Fruit fly (Drosophila melanogaster) ovary, adult (tissue): Measurements from ENCODE around the gene CG9626.
A peak's percentile ranks its signal among the peaks of the same experiment; 100 is the strongest.

Experiments
- CG17801 ChIP-seq: fragments of 200-800 bp; optimal IDR thresholded peaks from 2 replicates; lab custom pipeline; 2019; ENCODE audit warnings: missing biosample characterization, mild to moderate bottlenecking, missing genetic modification characterization, moderate library complexity; ENCODE audit not compliant: partially characterized antibody

The CG9626 gene

dm6 chr3R:8300928-8301752 is at the start of gene CG9626, which contains the start of gene mRpL1:
TSS of gene CG9626 (minus strand) at chr3R:8300978.
TSS of gene mRpL1 (plus strand) at chr3R:8301440.
- no peak for TF ChIP-seq CG17801 (GFP tag; lab: Kevin White, UChicago)

DNA sequence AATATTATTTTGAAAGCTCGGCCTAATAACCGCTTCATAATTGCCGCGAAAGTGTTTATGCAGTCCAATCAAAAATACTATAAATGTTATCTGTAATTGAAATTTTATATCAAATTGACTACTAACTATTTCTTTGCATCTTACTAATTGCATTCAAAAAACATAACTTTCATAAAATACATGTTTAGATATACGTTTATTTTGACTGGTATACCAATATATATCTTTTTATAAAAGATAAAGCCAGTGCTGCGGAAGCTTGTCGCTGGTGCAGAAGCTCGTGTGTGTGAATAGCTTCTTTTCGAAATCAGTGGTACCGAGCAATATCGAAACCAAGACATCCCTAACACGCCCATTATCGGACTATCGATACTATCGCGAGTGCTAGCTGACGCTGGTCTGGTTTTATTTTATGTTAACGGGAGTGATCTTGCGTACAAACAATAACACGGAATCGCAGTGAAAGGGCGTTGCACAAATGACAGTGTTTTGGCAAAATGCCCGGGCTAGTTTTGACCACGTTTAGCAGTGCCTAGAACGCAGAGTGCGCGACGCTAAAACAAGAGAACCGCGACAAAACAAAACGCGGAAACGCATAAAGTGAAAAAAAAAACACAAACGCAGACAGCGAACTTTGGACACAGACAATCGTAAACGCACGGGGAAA is 48.8 kb upstream of the CG9626 start, which contains the start of gene Atg13:
Gene Atg13 (plus strand): TSS at position 367 of the 667 bp plus-strand sequence.
- peak; percentile 69 for TF ChIP-seq CG17801 (GFP tag; lab: Kevin White, UChicago)

DNA sequence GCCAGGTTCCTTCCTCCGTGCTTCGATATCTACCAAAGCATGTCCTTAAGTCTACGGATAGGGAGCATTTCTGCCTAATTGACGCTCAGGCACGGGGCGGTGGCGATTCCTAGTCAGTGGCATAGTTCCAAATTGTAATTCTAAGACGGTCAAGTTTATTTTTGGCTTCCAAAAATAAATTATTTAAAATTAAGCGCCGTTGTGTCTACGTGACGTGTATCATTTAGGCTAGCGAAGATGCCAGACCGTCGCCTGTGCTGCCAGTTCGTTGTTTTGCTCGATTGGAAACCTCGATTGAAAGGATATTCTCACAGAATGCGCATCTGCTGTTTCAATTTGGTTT is 48.3 kb upstream of the CG9626 start:
- no peak for TF ChIP-seq CG17801 (GFP tag; lab: Kevin White, UChicago)

- TF ChIP-seq CG17801 (GFP tag; lab: Kevin White, UChicago): no peak
Measured at dm6 chr3R:8347835-8348234, 47.1 kb upstream of the CG9626 start.

dm6 chr3R:8347279-8347678 is 46.5 kb upstream of the CG9626 start, which contains the start of gene CG7352:
TSS of gene CG7352 (plus strand) at chr3R:8347579.
- TF ChIP-seq CG17801 (GFP tag; lab: Kevin White, UChicago): no peak

dm6 chr3R:8344174-8344573 is 43.4 kb upstream of the CG9626 start, which contains the start of gene DppIII:
TSS of gene DppIII (plus strand) at chr3R:8344400.
- no peak for TF ChIP-seq CG17801 (GFP tag; lab: Kevin White, UChicago)

DNA sequence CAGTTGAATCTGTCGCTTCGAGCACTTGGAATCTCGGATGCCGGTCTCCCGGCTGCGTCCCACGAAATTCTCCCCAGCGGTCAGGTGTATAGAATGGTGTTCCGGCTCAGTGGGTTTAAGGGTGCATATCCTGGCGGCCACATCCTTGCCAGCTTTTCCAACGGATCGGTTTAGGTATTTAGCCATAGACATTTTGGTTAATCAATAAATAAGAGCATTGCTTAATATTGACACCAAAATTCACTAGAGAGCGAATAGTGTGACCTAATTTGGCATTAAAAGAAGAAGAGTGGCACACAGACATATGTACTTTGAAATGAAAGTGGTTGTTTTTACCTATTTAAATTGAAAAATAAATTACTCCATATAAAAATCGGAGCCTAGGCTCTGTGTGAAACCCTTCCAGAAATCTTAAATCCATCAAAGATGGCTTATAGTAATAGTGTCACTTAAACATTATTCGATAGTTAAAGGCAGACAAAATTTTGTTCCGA is 42.5 kb upstream of the CG9626 start, which contains the start of the genes PNKP and COX7AL:
Gene PNKP (minus strand): TSS at position 266 of the 494 bp plus-strand sequence.
Gene COX7AL (plus strand): TSS at position 419 of the 494 bp plus-strand sequence.
- no peak for TF ChIP-seq CG17801 (GFP tag; lab: Kevin White, UChicago)

DNA sequence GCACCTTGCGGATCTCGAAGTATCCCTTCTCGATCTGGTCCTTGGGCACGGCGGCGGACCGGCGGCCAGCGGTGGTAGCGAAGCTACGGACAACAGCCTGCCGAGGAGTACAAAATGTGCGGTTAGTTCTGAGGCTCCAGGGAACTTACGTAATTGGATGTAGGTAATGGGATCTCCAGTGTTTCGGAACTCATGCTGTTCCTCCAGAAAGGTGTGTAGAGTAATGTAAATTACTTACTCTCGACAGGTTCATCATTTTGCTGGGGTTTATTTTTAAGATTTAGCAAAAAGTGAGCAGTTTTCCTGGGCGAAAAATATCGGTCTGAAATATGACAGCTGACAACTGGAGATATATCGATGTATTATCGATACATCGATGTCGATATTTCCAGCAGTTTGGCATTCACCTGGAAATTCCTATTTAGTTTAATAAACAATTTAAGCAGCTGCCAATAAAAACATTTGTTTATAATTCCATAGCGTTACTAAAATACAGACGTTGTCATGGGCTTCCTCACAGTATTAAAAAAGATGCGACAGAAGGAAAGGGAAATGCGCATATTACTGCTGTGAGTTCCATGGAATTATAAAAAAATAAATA is 40.0 kb upstream of the CG9626 start, which contains the start of the genes COX7A and Arl2:
Gene COX7A (minus strand): TSS at position 369 of the 601 bp plus-strand sequence.
Gene Arl2 (plus strand): TSS at position 426 of the 601 bp plus-strand sequence.
- peak; percentile 35 for TF ChIP-seq CG17801 (GFP tag; lab: Kevin White, UChicago)

- no peak for TF ChIP-seq CG17801 (GFP tag; lab: Kevin White, UChicago)
Measured at dm6 chr3R:8336012-8336567, 35.3 kb upstream of the CG9626 start.

DNA sequence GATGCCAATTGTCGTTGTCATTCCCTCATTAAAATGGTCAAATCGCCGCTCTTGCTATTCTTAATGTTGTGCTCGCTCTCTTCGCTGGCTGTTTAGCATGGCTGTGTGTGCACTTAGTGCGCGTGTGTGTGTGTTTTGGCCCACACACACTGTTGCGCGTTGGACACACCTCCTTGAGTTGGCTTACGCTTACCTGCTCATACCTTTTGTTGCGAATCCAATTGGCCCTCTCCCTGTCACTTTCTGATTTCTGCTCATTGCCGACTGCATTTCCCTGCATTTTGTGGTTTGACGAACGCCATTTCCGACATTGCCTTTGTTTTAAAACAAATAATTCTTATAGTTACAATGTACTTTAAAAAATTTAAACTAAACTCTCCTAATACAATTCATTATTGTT is 34.2 kb upstream of the CG9626 start:
- TF ChIP-seq CG17801 (GFP tag; lab: Kevin White, UChicago): no peak

- TF ChIP-seq CG17801 (GFP tag; lab: Kevin White, UChicago): no peak
Measured at dm6 chr3R:8334471-8334783, 33.6 kb upstream of the CG9626 start.

dm6 chr3R:8333768-8334470 is 33.1 kb upstream of the CG9626 start, which contains the start of gene Poxm:
TSS of gene Poxm (minus strand) at chr3R:8333792.
- TF ChIP-seq CG17801 (GFP tag; lab: Kevin White, UChicago): no peak

- no peak for TF ChIP-seq CG17801 (GFP tag; lab: Kevin White, UChicago)
Measured at dm6 chr3R:8329628-8330027, 28.9 kb upstream of the CG9626 start.
